Fruit fly (Drosophila melanogaster): ENCODE data around the gene emc.

The emc gene

DNA sequence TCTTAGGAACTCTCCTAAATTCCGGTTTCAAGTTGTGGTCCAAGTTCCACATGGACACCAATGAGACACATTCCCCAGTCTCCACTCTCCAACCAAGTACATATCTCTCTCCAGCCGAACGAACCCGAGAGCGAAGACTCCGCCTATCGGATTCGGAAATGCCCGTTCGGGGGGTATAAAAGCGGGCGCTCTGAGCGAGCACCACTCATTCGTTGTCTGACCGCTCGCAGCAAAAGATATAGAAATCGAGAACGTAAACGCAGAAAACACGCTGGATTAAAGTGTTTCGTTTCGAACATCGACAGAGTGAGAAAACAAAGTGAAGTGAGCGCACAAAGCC, at the start of gene emc:
Gene emc, plus strand, starts transcription at position 202 of the 340 bp plus-strand sequence.
- TF ChIP-seq Sry-β (GFP tag; optimal IDR thresholded peaks at IDR 0.05) = peak; percentile 14
- peak; percentile 63 for TF ChIP-seq nerfin-1 (tag; optimal IDR thresholded peaks at IDR 0.05)
- no peak for TF ChIP-seq ham (GFP tag; IDR thresholded peaks at IDR 0.05)
- TF ChIP-seq CG31224 (GFP tag; IDR thresholded peaks at IDR 0.05) = 0 out of 2 replicates have a peak, but pooled peaks have one; percentile 23
- TF ChIP-seq CG14441 (GFP tag; IDR thresholded peaks at IDR 0.05) = peak; percentile 26; the same call in 1 of the 2 replicates
- TF ChIP-seq ac (GFP tag; optimal IDR thresholded peaks at IDR 0.05) = peak; percentile 66
- TF ChIP-seq CG15011 (GFP tag; optimal IDR thresholded peaks at IDR 0.05) = no peak
- peak; percentile 63 for TF ChIP-seq Atf6 (GFP tag; IDR thresholded peaks at IDR 0.05)
- TF ChIP-seq Sox102F (GFP tag; optimal IDR thresholded peaks at IDR 0.05) = no peak
- peak; percentile 63; the same call in 1 of the 3 replicates for TF ChIP-seq Opbp (GFP tag; IDR thresholded peaks at IDR 0.05; ENCODE audit: partially characterized antibody)
- no peak for TF ChIP-seq Lim3 (GFP tag; IDR thresholded peaks at IDR 0.05)
- peak; percentile 73 for TF ChIP-seq caup (GFP tag; optimal IDR thresholded peaks at IDR 0.05; ENCODE audit: severe bottlenecking)
- TF ChIP-seq E2f1 (GFP tag; IDR thresholded peaks at IDR 0.05) = peak; percentile 10; the same call in 1 of the 2 replicates
- TF ChIP-seq CG7928 (GFP tag; optimal IDR thresholded peaks at IDR 0.05) = no peak
- TF ChIP-seq abd-A (tag; optimal IDR thresholded peaks at IDR 0.05) = peak; percentile 63
- no peak for TF ChIP-seq Ets97D (GFP tag; optimal IDR thresholded peaks at IDR 0.05)
- peak; percentile 13 for TF ChIP-seq CG6683 (GFP tag; optimal IDR thresholded peaks at IDR 0.05)
- no peak for TF ChIP-seq Stat92E (GFP tag; optimal IDR thresholded peaks at IDR 0.05)
- peak; percentile 31 for TF ChIP-seq CG8388 (GFP tag; optimal IDR thresholded peaks at IDR 0.05)
- TF ChIP-seq yki (optimal IDR thresholded peaks at IDR 0.05) = no peak
- TF ChIP-seq wek (GFP tag; optimal IDR thresholded peaks at IDR 0.05) = peak; percentile 81
- TF ChIP-seq ara (GFP tag; IDR thresholded peaks at IDR 0.05) = no peak
- no peak for TF ChIP-seq CG17361 (GFP tag; IDR thresholded peaks at IDR 0.05)
- peak; percentile 80; the same call in 1 of the 2 replicates for TF ChIP-seq bowl (GFP tag; IDR thresholded peaks at IDR 0.05)
- TF ChIP-seq CG16779 (GFP tag; IDR thresholded peaks at IDR 0.05) = 0 out of 2 replicates have a peak, but pooled peaks have one; percentile 62
- no peak for TF ChIP-seq disco-r (GFP tag; optimal IDR thresholded peaks at IDR 0.05)
- TF ChIP-seq TFAM (GFP tag; optimal IDR thresholded peaks at IDR 0.05) = no peak
- no peak for TF ChIP-seq phol (tag; optimal IDR thresholded peaks at IDR 0.05)
- peak; percentile 45 for TF ChIP-seq CG8924 (tag; optimal IDR thresholded peaks at IDR 0.05)
- TF ChIP-seq sr (GFP tag; IDR thresholded peaks at IDR 0.05) = peak; percentile 61; the same call in 2 of the 3 replicates
- TF ChIP-seq az2 (GFP tag; optimal IDR thresholded peaks at IDR 0.05) = no peak
- TF ChIP-seq eve (GFP tag; optimal IDR thresholded peaks at IDR 0.05) = no peak
- peak; percentile 32 for TF ChIP-seq Max (GFP tag; optimal IDR thresholded peaks at IDR 0.05)
- no peak for TF ChIP-seq jigr1 (GFP tag; IDR thresholded peaks at IDR 0.05)
- TF ChIP-seq CG10979 (tag; optimal IDR thresholded peaks at IDR 0.05) = no peak
- TF ChIP-seq CG3163 (GFP tag; optimal IDR thresholded peaks at IDR 0.05) = peak; percentile 44
- TF ChIP-seq odd (GFP tag; optimal IDR thresholded peaks at IDR 0.05) = peak; percentile 83
- TF ChIP-seq CG1832 (GFP tag; optimal IDR thresholded peaks at IDR 0.05) = no peak
- peak; percentile 88 for TF ChIP-seq CG13894 (tag; optimal IDR thresholded peaks at IDR 0.05)
- peak; percentile 44 for TF ChIP-seq tap (tag; optimal IDR thresholded peaks at IDR 0.05)
- TF ChIP-seq Six4 (GFP tag; optimal IDR thresholded peaks at IDR 0.05) = no peak
- no peak for TF ChIP-seq Doc3 (GFP tag; IDR thresholded peaks at IDR 0.05; ENCODE audit: partially characterized antibody)
- peak; percentile 47 for TF ChIP-seq CrebB (tag; optimal IDR thresholded peaks at IDR 0.05)
- no peak for TF ChIP-seq CG12236 (GFP tag; optimal IDR thresholded peaks at IDR 0.05)
- peak; percentile 35 for TF ChIP-seq CG18619 (GFP tag; optimal IDR thresholded peaks at IDR 0.05)
- no peak for TF ChIP-seq CG8765 (GFP tag; IDR thresholded peaks at IDR 0.05)
- no peak for TF ChIP-seq Dfd (GFP tag; optimal IDR thresholded peaks at IDR 0.05)
- peak; percentile 62 for TF ChIP-seq CG33557 (GFP tag; optimal IDR thresholded peaks at IDR 0.05)
- peak; percentile 51; the same call in 1 of the 2 replicates for TF ChIP-seq seq (GFP tag; IDR thresholded peaks at IDR 0.05)
- TF ChIP-seq CG18599 (GFP tag; optimal IDR thresholded peaks at IDR 0.05) = peak; percentile 79
- TF ChIP-seq nau (GFP tag; optimal IDR thresholded peaks at IDR 0.05) = peak; percentile 23
